Comparison of ENCODE assay signal across 7 worm cellular contexts in the genomic region with DNA sequence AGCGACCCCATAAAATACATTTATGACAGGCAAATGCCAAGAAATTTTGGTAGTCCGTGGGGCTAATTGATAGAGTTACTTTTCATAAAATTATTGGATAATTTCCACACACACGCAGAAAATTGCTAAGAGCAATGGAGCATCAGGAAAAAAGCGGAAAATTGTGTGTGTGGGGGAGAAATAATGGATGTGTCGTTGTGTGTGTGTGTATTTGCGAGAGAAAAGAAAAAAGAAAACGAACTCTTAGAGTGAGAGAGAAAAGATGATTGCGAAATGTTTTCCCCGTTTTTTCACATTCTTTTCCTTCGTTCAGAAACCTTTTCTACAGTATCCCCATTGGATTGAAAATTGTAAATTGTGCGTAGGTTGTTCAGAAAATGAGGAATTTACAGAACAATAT.
TF ChIP-seq lines count a peak whose summit lies in the region.

No protein-coding gene starts in this region.

TF ChIP-seq in whole organism, L1 larva, 84 proteins besides CTCF, POLR2A, EP300 and RAD21 (continues in another document):
- TF ChIP-seq nhr-71 (tag; optimal IDR thresholded peaks at IDR 0.05; lab: Kevin White, UChicago) (no peak), C34B4.2 (tag; optimal IDR thresholded peaks at IDR 0.05; lab: Kevin White, UChicago) (no peak), egl-13 (tag; optimal IDR thresholded peaks at IDR 0.05; lab: Kevin White, UChicago) (no peak), mep-1 (tag; optimal IDR thresholded peaks at IDR 0.05; lab: Kevin White, UChicago) (peak; percentile 57), sup-37 (GFP tag; optimal IDR thresholded peaks at IDR 0.05; lab: Kevin White, UChicago) (no peak), fkh-8 (tag; optimal IDR thresholded peaks at IDR 0.05; lab: Kevin White, UChicago) (no peak), skn-1 (tag; optimal IDR thresholded peaks at IDR 0.05; lab: Kevin White, UChicago) (peak; percentile 68), fkh-4 (tag; optimal IDR thresholded peaks at IDR 0.05; lab: Kevin White, UChicago; ENCODE audit: borderline replicate concordance) (no peak), grh-1 (GFP tag; IDR thresholded peaks at IDR 0.05; lab: Robert Waterston, UW) (no peak), ets-5 (GFP tag; IDR thresholded peaks at IDR 0.05; lab: Robert Waterston, UW) (no peak), unc-62 (GFP tag; optimal IDR thresholded peaks at IDR 0.05; lab: Kevin White, UChicago) (no peak), elt-3 (tag; optimal IDR thresholded peaks at IDR 0.05; lab: Kevin White, UChicago) (peak in 1 of 6 experiments; percentile 23), egl-27 (tag; optimal IDR thresholded peaks at IDR 0.05; lab: Kevin White, UChicago) (no peak)

TF ChIP-seq in whole organism, L2 larva, 48 proteins besides CTCF, POLR2A, EP300 and RAD21:
- TF ChIP-seq sma-9 (GFP tag; optimal IDR thresholded peaks at IDR 0.05; lab: Kevin White, UChicago), result peak; percentile 39
- no peak for TF ChIP-seq sma-9 (tag; optimal IDR thresholded peaks at IDR 0.05; lab: Kevin White, UChicago)
- peak; percentile 86 for TF ChIP-seq unc-55 (GFP tag; optimal IDR thresholded peaks at IDR 0.05; lab: Kevin White, UChicago)
- TF ChIP-seq lsy-2 (tag; optimal IDR thresholded peaks at IDR 0.05; lab: Kevin White, UChicago), result peak in 1 of 2 experiments; percentile 72
- peak; percentile 42 for TF ChIP-seq fos-1 (tag; optimal IDR thresholded peaks at IDR 0.05; lab: Kevin White, UChicago)
- peak; percentile 76 for TF ChIP-seq nhr-129 (tag; optimal IDR thresholded peaks at IDR 0.05; lab: Kevin White, UChicago)
- peak; percentile 54 for TF ChIP-seq zag-1 (tag; optimal IDR thresholded peaks at IDR 0.05; lab: Kevin White, UChicago)
- TF ChIP-seq lin-11 (tag; optimal IDR thresholded peaks at IDR 0.05; lab: Kevin White, UChicago), result no peak
- TF ChIP-seq egl-27 (tag; optimal IDR thresholded peaks at IDR 0.05; lab: Kevin White, UChicago), result peak; percentile 33
- TF ChIP-seq mdl-1 (tag; optimal IDR thresholded peaks at IDR 0.05; lab: Kevin White, UChicago), result no peak
- TF ChIP-seq ceh-82 (tag; optimal IDR thresholded peaks at IDR 0.05; lab: Kevin White, UChicago), result no peak
- peak; percentile 78 for TF ChIP-seq C34F6.9 (tag; optimal IDR thresholded peaks at IDR 0.05; lab: Kevin White, UChicago)

TF ChIP-seq in whole organism, L3 larva, 47 proteins besides CTCF, POLR2A, EP300 and RAD21 (continues in another document):
- TF ChIP-seq mdl-1 (tag; optimal IDR thresholded peaks at IDR 0.05; lab: Kevin White, UChicago) (no peak), nhr-77 (tag; optimal IDR thresholded peaks at IDR 0.05; lab: Kevin White, UChicago) (no peak), lin-39 (tag; optimal IDR thresholded peaks at IDR 0.05; lab: Kevin White, UChicago) (peak; percentile 55), lin-15B (tag; optimal IDR thresholded peaks at IDR 0.05; lab: Kevin White, UChicago) (peak; percentile 6), skn-1 (tag; optimal IDR thresholded peaks at IDR 0.05; lab: Kevin White, UChicago) (no peak), unc-39 (tag; optimal IDR thresholded peaks at IDR 0.05; lab: Kevin White, UChicago) (no peak), hmg-11 (tag; optimal IDR thresholded peaks at IDR 0.05; lab: Kevin White, UChicago) (peak; percentile 57), aly-2 (tag; optimal IDR thresholded peaks at IDR 0.05; lab: Kevin White, UChicago) (no peak), ceh-82 (tag; optimal IDR thresholded peaks at IDR 0.05; lab: Kevin White, UChicago) (no peak), lsy-12 (tag; optimal IDR thresholded peaks at IDR 0.05; lab: Kevin White, UChicago) (no peak), ceh-9 (tag; optimal IDR thresholded peaks at IDR 0.05; lab: Kevin White, UChicago) (no peak), nfya-1 (tag; optimal IDR thresholded peaks at IDR 0.05; lab: Kevin White, UChicago; ENCODE audit: insufficient read depth) (peak; percentile 56), ama-1 (optimal IDR thresholded peaks at IDR 0.05; lab: Kevin White, UChicago) (peak; percentile 40)

TF ChIP-seq in whole organism, L4 larva, 104 proteins besides CTCF, POLR2A, EP300 and RAD21 (continues in another document):
- TF ChIP-seq nhr-77 (tag; optimal IDR thresholded peaks at IDR 0.05; lab: Kevin White, UChicago) (peak; percentile 52), gei-8 (GFP tag; optimal IDR thresholded peaks at IDR 0.05; lab: Kevin White, UChicago) (peak; percentile 6), nhr-28 (tag; optimal IDR thresholded peaks at IDR 0.05; lab: Kevin White, UChicago) (peak; percentile 57), mdl-1 (tag; optimal IDR thresholded peaks at IDR 0.05; lab: Kevin White, UChicago) (peak in 1 of 2 experiments; percentile 16), dmd-6 (GFP tag; IDR thresholded peaks at IDR 0.05; lab: Robert Waterston, UW) (0 out of 2 replicates have a peak, but pooled peaks have one; percentile 11), lsy-2 (tag; optimal IDR thresholded peaks at IDR 0.05; lab: Kevin White, UChicago) (peak in 1 of 2 experiments; percentile 78), hlh-11 (tag; optimal IDR thresholded peaks at IDR 0.05; lab: Kevin White, UChicago) (peak; percentile 37), daf-16 (GFP tag; optimal IDR thresholded peaks at IDR 0.05; lab: Kevin White, UChicago) (no peak), daf-16 (tag; optimal IDR thresholded peaks at IDR 0.05; lab: Kevin White, UChicago) (peak; percentile 8), mep-1 (tag; optimal IDR thresholded peaks at IDR 0.05; lab: Kevin White, UChicago) (peak; percentile 59), hif-1 (tag; optimal IDR thresholded peaks at IDR 0.05; lab: Kevin White, UChicago) (peak in 1 of 2 experiments; percentile 53), T20F7.1 (GFP tag; optimal IDR thresholded peaks at IDR 0.05; lab: Kevin White, UChicago) (no peak), ceh-20 (GFP tag; IDR thresholded peaks at IDR 0.05; lab: Robert Waterston, UW) (no peak)

TF ChIP-seq in whole organism, late embryonic, 69 proteins besides CTCF, POLR2A, EP300 and RAD21:
- TF ChIP-seq unc-42 (tag; optimal IDR thresholded peaks at IDR 0.05; lab: Kevin White, UChicago) (peak; percentile 15), K09A11.1 (tag; optimal IDR thresholded peaks at IDR 0.05; lab: Kevin White, UChicago; ENCODE audit: insufficient read depth) (no peak)

TF ChIP-seq in whole organism, mixed stage, embryonic, 35 proteins besides CTCF, POLR2A, EP300 and RAD21:
- peak; percentile 44 for TF ChIP-seq ces-1 (GFP tag; optimal IDR thresholded peaks at IDR 0.05; lab: Kevin White, UChicago)
- no peak for TF ChIP-seq ceh-83 (GFP tag; optimal IDR thresholded peaks at IDR 0.05; lab: Kevin White, UChicago)
- no peak for TF ChIP-seq lsy-2 (tag; optimal IDR thresholded peaks at IDR 0.05; lab: Kevin White, UChicago)

TF ChIP-seq in whole organism, young adult, 124 proteins besides CTCF, POLR2A, EP300 and RAD21:
- TF ChIP-seq zfh-2 (GFP tag; conservative IDR thresholded peaks at IDR 0.05; lab: Robert Waterston, UW) (no peak), F10E7.11 (tag; optimal IDR thresholded peaks at IDR 0.05; lab: Kevin White, UChicago) (no peak), let-607 (tag; optimal IDR thresholded peaks at IDR 0.05; lab: Kevin White, UChicago) (no peak), Y79H2A.3 (GFP tag; conservative IDR thresholded peaks at IDR 0.05; lab: Robert Waterston, UW) (no peak), cebp-1 (GFP tag; IDR thresholded peaks at IDR 0.05; lab: Robert Waterston, UW) (peak; percentile 86; the same call in 1 of the 2 replicates), cebp-1 (tag; optimal IDR thresholded peaks at IDR 0.05; lab: Kevin White, UChicago) (peak; percentile 96), dox-1 (GFP tag; IDR thresholded peaks at IDR 0.05; lab: Robert Waterston, UW) (peak; percentile 26; the same call in 1 of the 2 replicates), cebp-2 (GFP tag; IDR thresholded peaks at IDR 0.05; lab: Robert Waterston, UW) (no peak), Y67H2A.10 (GFP tag; conservative IDR thresholded peaks at IDR 0.05; lab: Robert Waterston, UW) (no peak), ztf-25 (GFP tag; IDR thresholded peaks at IDR 0.05; lab: Robert Waterston, UW) (no peak), ztf-28 (GFP tag; IDR thresholded peaks at IDR 0.05; lab: Robert Waterston, UW) (no peak), B0261.1 (tag; optimal IDR thresholded peaks at IDR 0.05; lab: Kevin White, UChicago) (no peak), madf-8 (GFP tag; conservative IDR thresholded peaks at IDR 0.05; lab: Robert Waterston, UW) (no peak), F33H1.4 (GFP tag; IDR thresholded peaks at IDR 0.05; lab: Robert Waterston, UW) (no peak), lin-40 (tag; optimal IDR thresholded peaks at IDR 0.05; lab: Kevin White, UChicago) (peak; percentile 0), hmg-1.2 (GFP tag; IDR thresholded peaks at IDR 0.05; lab: Robert Waterston, UW) (peak; percentile 21; the same call in 1 of the 2 replicates), fkh-3 (tag; optimal IDR thresholded peaks at IDR 0.05; lab: Kevin White, UChicago) (no peak), nhr-27 (tag; optimal IDR thresholded peaks at IDR 0.05; lab: Kevin White, UChicago) (no peak), lin-26 (GFP tag; IDR thresholded peaks at IDR 0.05; lab: Robert Waterston, UW) (no peak), B0035.1 (tag; optimal IDR thresholded peaks at IDR 0.05; lab: Kevin White, UChicago) (no peak), K12H6.12 (tag; optimal IDR thresholded peaks at IDR 0.05; lab: Kevin White, UChicago) (peak; percentile 70), rpc-1 (optimal IDR thresholded peaks at IDR 0.05; lab: Kevin White, UChicago) (no peak), rpc-1 (tag; optimal IDR thresholded peaks at IDR 0.05; lab: Kevin White, UChicago) (no peak), ama-1 (optimal IDR thresholded peaks at IDR 0.05; lab: Kevin White, UChicago) (no peak), ama-1 (GFP tag; optimal IDR thresholded peaks at IDR 0.05; lab: Kevin White, UChicago) (no peak)
TF ChIP-seq in whole organism, young adult: peak in this region for 5.
